Fruit fly (Drosophila melanogaster): Measurements from ENCODE around the gene CG18281.

Gene CG18281

DNA sequence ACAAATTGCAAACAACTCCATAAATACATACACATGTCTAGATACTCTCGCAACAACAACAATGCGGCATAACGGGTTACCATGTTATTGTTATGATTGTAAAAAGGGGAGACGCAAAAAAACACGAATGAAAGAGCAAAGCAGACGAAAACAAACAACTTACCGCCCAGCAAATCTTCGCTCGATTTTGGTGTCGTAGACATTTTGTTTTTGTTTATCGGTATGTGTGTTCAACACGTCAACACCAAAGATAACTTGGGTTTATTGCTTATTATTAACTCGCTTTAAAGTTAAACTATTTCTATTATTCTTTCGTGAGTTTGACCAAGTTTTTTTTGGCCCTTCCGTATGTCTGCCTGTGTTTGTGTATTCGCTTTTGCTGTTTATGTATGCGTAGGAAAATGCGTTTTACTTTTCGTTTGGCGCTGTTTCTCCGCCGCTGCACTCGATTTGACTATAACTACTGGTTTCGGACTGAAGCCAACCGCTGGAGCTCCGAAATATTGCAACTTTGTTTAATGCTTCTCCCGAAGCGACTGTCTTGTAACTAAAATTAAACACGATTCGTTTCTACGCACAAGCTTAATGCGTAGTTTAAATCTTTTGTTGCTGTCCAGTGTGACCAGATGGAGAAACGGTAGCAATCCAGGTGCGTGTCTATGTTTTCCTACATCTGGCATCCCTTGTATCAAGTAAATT, 19.3 kb downstream of the CG18281 start, which contains the start of gene BNIP3:
Gene BNIP3, minus strand, starts transcription at position 589 of the 699 bp plus-strand sequence.
- TF ChIP-seq Myc (optimal IDR thresholded peaks at IDR 0.05) (no peak), Dfd (GFP tag; optimal IDR thresholded peaks at IDR 0.05) (no peak), jim (GFP tag; optimal IDR thresholded peaks at IDR 0.05) (no peak), Vsx2 (GFP tag; optimal IDR thresholded peaks at IDR 0.05; ENCODE audit: partially characterized antibody) (no peak), br (GFP tag; optimal IDR thresholded peaks at IDR 0.05) (peak; percentile 17), ey (GFP tag; optimal IDR thresholded peaks at IDR 0.05) (no peak), Rel (GFP tag; optimal IDR thresholded peaks at IDR 0.05) (no peak), Rel (tag; optimal IDR thresholded peaks at IDR 0.05) (peak; percentile 46), foxo (GFP tag; optimal IDR thresholded peaks at IDR 0.05) (no peak), Abd-B (GFP tag; optimal IDR thresholded peaks at IDR 0.05) (no peak), woc (GFP tag; optimal IDR thresholded peaks at IDR 0.05) (no peak), OdsH (GFP tag; optimal IDR thresholded peaks at IDR 0.05) (no peak), Dif (GFP tag; optimal IDR thresholded peaks at IDR 0.05; ENCODE audit: partially characterized antibody) (no peak), HLH106 (tag; optimal IDR thresholded peaks at IDR 0.05) (no peak), tai (GFP tag; optimal IDR thresholded peaks at IDR 0.05) (no peak), rgr (GFP tag; optimal IDR thresholded peaks at IDR 0.05) (no peak), Hnf4 (GFP tag; optimal IDR thresholded peaks at IDR 0.05) (no peak), sv (GFP tag; optimal IDR thresholded peaks at IDR 0.05) (no peak), dsf (GFP tag; optimal IDR thresholded peaks at IDR 0.05; ENCODE audit: borderline replicate concordance) (no peak), CG9705 (GFP tag; optimal IDR thresholded peaks at IDR 0.05) (no peak), Mio (GFP tag; optimal IDR thresholded peaks at IDR 0.05) (no peak), Hr83 (GFP tag; optimal IDR thresholded peaks at IDR 0.05; ENCODE audit: poor library complexity, severe bottlenecking) (peak; percentile 46), sage (GFP tag; optimal IDR thresholded peaks at IDR 0.05) (no peak), lola (GFP tag; optimal IDR thresholded peaks at IDR 0.05) (no peak), brk (GFP tag; optimal IDR thresholded peaks at IDR 0.05) (no peak), dmrt93B (GFP tag; optimal IDR thresholded peaks at IDR 0.05) (no peak), psq (GFP tag; optimal IDR thresholded peaks at IDR 0.05) (peak; percentile 98), pan (optimal IDR thresholded peaks at IDR 0.05) (no peak), GATAd (GFP tag; optimal IDR thresholded peaks at IDR 0.05) (no peak), Sp1 (GFP tag; optimal IDR thresholded peaks at IDR 0.05) (peak; percentile 32), Jra (GFP tag; optimal IDR thresholded peaks at IDR 0.05) (no peak), CG32264 (GFP tag; optimal IDR thresholded peaks at IDR 0.05) (no peak), usp (GFP tag; optimal IDR thresholded peaks at IDR 0.05) (no peak), dl (GFP tag; optimal IDR thresholded peaks at IDR 0.05; ENCODE audit: insufficient read depth in 1 of 2, partially characterized antibody in 2 of 2) (peak in 1 of 2 experiments; percentile 21), Hr78 (GFP tag; optimal IDR thresholded peaks at IDR 0.05) (no peak), h (GFP tag; optimal IDR thresholded peaks at IDR 0.05) (no peak), CrebA (GFP tag; optimal IDR thresholded peaks at IDR 0.05; ENCODE audit: borderline replicate concordance) (no peak), N (GFP tag; optimal IDR thresholded peaks at IDR 0.05) (no peak), fru (GFP tag; optimal IDR thresholded peaks at IDR 0.05) (peak; percentile 7)

DNA sequence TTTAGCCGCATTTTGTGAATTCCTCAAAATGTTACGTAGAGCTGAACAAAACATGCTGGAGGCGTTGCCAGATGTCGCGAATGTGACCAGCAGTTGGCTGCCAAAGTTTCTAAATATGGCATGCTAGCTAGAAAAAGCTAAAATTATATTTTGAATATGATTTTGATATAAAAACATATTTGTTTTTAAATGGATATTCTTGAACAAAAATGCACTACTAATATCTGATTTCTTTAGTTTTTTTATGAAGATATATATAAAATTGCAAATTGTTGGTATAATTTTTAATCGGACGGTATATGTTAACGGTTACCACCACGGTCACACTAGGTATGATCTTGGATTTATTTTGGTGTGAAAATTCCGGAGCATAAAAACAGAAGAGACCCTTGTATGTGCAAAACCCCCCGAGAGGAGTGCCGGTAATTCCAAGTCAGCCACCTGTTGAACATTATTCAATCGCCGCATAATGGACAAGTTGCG, 21.1 kb downstream of the CG18281 start, which contains the start of the genes mTerf3 and CG5104:
Gene mTerf3, minus strand, starts transcription at position 86 of the 483 bp plus-strand sequence.
Gene CG5104, plus strand, starts transcription at position 323 of the 483 bp plus-strand sequence.
- TF ChIP-seq rgr (GFP tag; optimal IDR thresholded peaks at IDR 0.05), result peak; percentile 26
- TF ChIP-seq Hnf4 (GFP tag; optimal IDR thresholded peaks at IDR 0.05), result peak; percentile 1
- TF ChIP-seq h (GFP tag; optimal IDR thresholded peaks at IDR 0.05), result peak; percentile 39
- no peak for TF ChIP-seq sage (GFP tag; optimal IDR thresholded peaks at IDR 0.05)
- peak; percentile 28 for TF ChIP-seq brk (GFP tag; optimal IDR thresholded peaks at IDR 0.05)
- no peak for TF ChIP-seq CrebA (GFP tag; optimal IDR thresholded peaks at IDR 0.05; ENCODE audit: borderline replicate concordance)
- no peak for TF ChIP-seq Rel (GFP tag; optimal IDR thresholded peaks at IDR 0.05)
- peak; percentile 72 for TF ChIP-seq Rel (tag; optimal IDR thresholded peaks at IDR 0.05)
- peak; percentile 31 for TF ChIP-seq Sp1 (GFP tag; optimal IDR thresholded peaks at IDR 0.05)
- no peak for TF ChIP-seq Hr83 (GFP tag; optimal IDR thresholded peaks at IDR 0.05; ENCODE audit: poor library complexity, severe bottlenecking)
- peak in 1 of 2 experiments; percentile 21 for TF ChIP-seq foxo (GFP tag; optimal IDR thresholded peaks at IDR 0.05)
- TF ChIP-seq HLH106 (tag; optimal IDR thresholded peaks at IDR 0.05), result peak; percentile 7
- no peak for TF ChIP-seq CG32264 (GFP tag; optimal IDR thresholded peaks at IDR 0.05)
- TF ChIP-seq psq (GFP tag; optimal IDR thresholded peaks at IDR 0.05), result peak; percentile 40
- TF ChIP-seq dsf (GFP tag; optimal IDR thresholded peaks at IDR 0.05; ENCODE audit: borderline replicate concordance), result no peak
- peak; percentile 75 for TF ChIP-seq Myc (optimal IDR thresholded peaks at IDR 0.05)
- TF ChIP-seq ey (GFP tag; optimal IDR thresholded peaks at IDR 0.05), result peak; percentile 14
- TF ChIP-seq Dif (GFP tag; optimal IDR thresholded peaks at IDR 0.05; ENCODE audit: partially characterized antibody), result no peak
- no peak for TF ChIP-seq Hr78 (GFP tag; optimal IDR thresholded peaks at IDR 0.05)
- no peak for TF ChIP-seq Jra (GFP tag; optimal IDR thresholded peaks at IDR 0.05)
- TF ChIP-seq Mio (GFP tag; optimal IDR thresholded peaks at IDR 0.05), result no peak
- TF ChIP-seq woc (GFP tag; optimal IDR thresholded peaks at IDR 0.05), result peak; percentile 53
